Fruit fly (Drosophila melanogaster) whole organism, wandering third instar larva: ENCODE results near the gene Gr10a.

Experiments used
- Abd-B ChIP-seq: fragments of >200 bp; optimal IDR thresholded peaks from 2 replicates; lab custom pipeline; 2017; ENCODE audit warnings: missing biosample characterization, missing genetic modification characterization
- CG9705 ChIP-seq: fragments of 200-800 bp; sonication (Bioruptor generic); optimal IDR thresholded peaks from 2 replicates; lab custom pipeline; 2018; ENCODE audit warnings: missing biosample characterization, mild to moderate bottlenecking, missing genetic modification characterization
- CrebA ChIP-seq: fragments of 200-800 bp; sonication (Bioruptor generic); optimal IDR thresholded peaks from 2 replicates; lab custom pipeline; 2016; ENCODE audit warnings: missing biosample characterization, mild to moderate bottlenecking, missing genetic modification characterization, borderline replicate concordance
- Dfd ChIP-seq: fragments of >200 bp; optimal IDR thresholded peaks from 2 replicates; lab custom pipeline; 2017; ENCODE audit warnings: missing biosample characterization, missing genetic modification characterization
- Dif ChIP-seq: fragments of 200-275, 200-300 bp; sonication (Bioruptor generic); optimal IDR thresholded peaks from 2 replicates; lab custom pipeline; 2018; ENCODE audit warnings: missing biosample characterization, missing genetic modification characterization; ENCODE audit not compliant: partially characterized antibody
- HLH106 ChIP-seq: fragments of 200-800 bp; optimal IDR thresholded peaks from 3 replicates; lab custom pipeline; 2019; ENCODE audit warnings: missing biosample characterization, mild to moderate bottlenecking, missing genetic modification characterization, moderate library complexity
- Hnf4 ChIP-seq: fragments of 200-800 bp; sonication (Bioruptor generic); optimal IDR thresholded peaks from 2 replicates; lab custom pipeline; 2016; ENCODE audit warnings: missing biosample characterization, mild to moderate bottlenecking, missing genetic modification characterization
- Hr78 ChIP-seq: fragments of >200 bp; optimal IDR thresholded peaks from 2 replicates; lab custom pipeline; 2017; ENCODE audit warnings: missing biosample characterization, missing genetic modification characterization
- Hr83 ChIP-seq: fragments of 200-300 bp; sonication (Bioruptor generic); optimal IDR thresholded peaks from 2 replicates; lab custom pipeline; 2016; ENCODE audit warnings: missing biosample characterization, mild to moderate bottlenecking, missing genetic modification characterization, moderate library complexity; ENCODE audit not compliant: poor library complexity, severe bottlenecking
- Jra ChIP-seq: sonication (Bioruptor generic); optimal IDR thresholded peaks from 2 replicates; lab custom pipeline; 2016; ENCODE audit warnings: missing biosample characterization, missing genetic modification characterization
- Myc ChIP-seq: fragments of >200 bp; optimal IDR thresholded peaks from 2 replicates; lab custom pipeline; 2017
- N ChIP-seq: fragments of >200 bp; optimal IDR thresholded peaks from 2 replicates; lab custom pipeline; 2018; ENCODE audit warnings: missing biosample characterization, missing external identifiers, missing genetic modification characterization
- OdsH ChIP-seq: fragments of 200-800 bp; sonication (Bioruptor generic); optimal IDR thresholded peaks from 2 replicates; lab custom pipeline; 2016; ENCODE audit warnings: missing biosample characterization, mild to moderate bottlenecking, missing genetic modification characterization
- Rel ChIP-seq, 2 experiments: fragments of 200-800 bp; sonication (Bioruptor generic) in 1 of 2; optimal IDR thresholded peaks; 2 replicates in 1 of 2; 3 replicates in 1 of 2; lab custom pipeline; 2016 to 2019; ENCODE audit warnings: mild to moderate bottlenecking in 2 of 2, missing biosample characterization in 2 of 2, missing genetic modification characterization in 2 of 2, moderate library complexity in 1 of 2
- Sp1 ChIP-seq: fragments of 200-800 bp; sonication (Bioruptor generic); optimal IDR thresholded peaks from 3 replicates; lab custom pipeline; 2019; ENCODE audit warnings: missing biosample characterization, mild to moderate bottlenecking, missing genetic modification characterization, moderate library complexity
- Vsx2 ChIP-seq: fragments of 200-300, 225-300 bp; sonication (Bioruptor generic); optimal IDR thresholded peaks from 2 replicates; lab custom pipeline; 2018; ENCODE audit warnings: missing biosample characterization, missing genetic modification characterization; ENCODE audit not compliant: partially characterized antibody
- br ChIP-seq: fragments of 200-800 bp; sonication (Bioruptor generic); optimal IDR thresholded peaks from 2 replicates; lab custom pipeline; 2016; ENCODE audit warnings: missing biosample characterization, missing genetic modification characterization
- brk ChIP-seq: fragments of 200-800 bp; sonication (Bioruptor generic); optimal IDR thresholded peaks from 2 replicates; lab custom pipeline; 2016; ENCODE audit warnings: missing biosample characterization, mild to moderate bottlenecking, missing genetic modification characterization
- dl ChIP-seq, 2 experiments: fragments of 175-275, 200-275 bp in 1 of 2; fragments of 200-275 bp in 1 of 2; sonication (Bioruptor generic); optimal IDR thresholded peaks; lab custom pipeline; 2018; ENCODE audit warnings: mild to moderate bottlenecking in 2 of 2, missing biosample characterization in 2 of 2, missing genetic modification characterization in 2 of 2, moderate library complexity in 2 of 2; ENCODE audit not compliant: partially characterized antibody in 2 of 2, insufficient read depth in 1 of 2
- dmrt93B ChIP-seq: fragments of 200-800 bp; sonication (Bioruptor generic); optimal IDR thresholded peaks from 2 replicates; lab custom pipeline; 2018; ENCODE audit warnings: missing biosample characterization, mild to moderate bottlenecking, missing genetic modification characterization
- dsf ChIP-seq: sonication (Bioruptor generic); optimal IDR thresholded peaks from 2 replicates; lab custom pipeline; 2016; ENCODE audit warnings: missing biosample characterization, missing genetic modification characterization, borderline replicate concordance
- ey ChIP-seq: fragments of 200-800 bp; sonication (Bioruptor generic); optimal IDR thresholded peaks from 2 replicates; lab custom pipeline; 2016; ENCODE audit warnings: missing biosample characterization, missing genetic modification characterization
- foxo ChIP-seq, 2 experiments: fragments of 200-800 bp; sonication (Bioruptor generic); optimal IDR thresholded peaks; 2 replicates in 1 of 2; 3 replicates in 1 of 2; lab custom pipeline; 2016 to 2017; ENCODE audit warnings: missing biosample characterization in 2 of 2, missing genetic modification characterization in 2 of 2
- fru ChIP-seq: fragments of 200-800 bp; sonication (Bioruptor generic); optimal IDR thresholded peaks from 3 replicates; lab custom pipeline; 2016; ENCODE audit warnings: missing biosample characterization, mild to moderate bottlenecking, missing genetic modification characterization
- h ChIP-seq: fragments of 200-800 bp; sonication (Bioruptor generic); optimal IDR thresholded peaks from 3 replicates; lab custom pipeline; 2016; ENCODE audit warnings: missing biosample characterization, mild to moderate bottlenecking, missing genetic modification characterization
- jim ChIP-seq: fragments of 175-275, 200-325 bp; sonication (Bioruptor generic); optimal IDR thresholded peaks from 2 replicates; lab custom pipeline; 2016; ENCODE audit warnings: missing biosample characterization, mild to moderate bottlenecking, missing genetic modification characterization
- lola ChIP-seq: fragments of >200 bp; optimal IDR thresholded peaks from 2 replicates; lab custom pipeline; 2017; ENCODE audit warnings: missing biosample characterization, missing genetic modification characterization
- pan ChIP-seq: fragments of >200 bp; optimal IDR thresholded peaks from 2 replicates; lab custom pipeline; 2017
- psq ChIP-seq: fragments of 200-800 bp; sonication (Bioruptor generic); optimal IDR thresholded peaks from 3 replicates; lab custom pipeline; 2017; ENCODE audit warnings: missing biosample characterization, mild to moderate bottlenecking, missing genetic modification characterization, moderate library complexity
- rgr ChIP-seq: fragments of 200-800 bp; sonication (Bioruptor generic); optimal IDR thresholded peaks from 3 replicates; lab custom pipeline; 2016; ENCODE audit warnings: missing biosample characterization, mild to moderate bottlenecking, missing genetic modification characterization
- sage ChIP-seq: fragments of 200-800 bp; sonication (Bioruptor generic); optimal IDR thresholded peaks from 2 replicates; lab custom pipeline; 2016; ENCODE audit warnings: missing biosample characterization, mild to moderate bottlenecking, missing genetic modification characterization
- tai ChIP-seq: sonication (Bioruptor generic); optimal IDR thresholded peaks from 2 replicates; lab custom pipeline; 2016; ENCODE audit warnings: missing biosample characterization, missing genetic modification characterization
- usp ChIP-seq: fragments of >200 bp; optimal IDR thresholded peaks from 2 replicates; lab custom pipeline; 2017; ENCODE audit warnings: missing biosample characterization, missing genetic modification characterization
- woc ChIP-seq: sonication (Bioruptor generic); optimal IDR thresholded peaks from 2 replicates; lab custom pipeline; 2016; ENCODE audit warnings: missing biosample characterization, mild to moderate bottlenecking, missing genetic modification characterization

Gr10a gene

dm6 chrX:11452846-11453391 lies 35.7 kb upstream of the Gr10a start (continued):
- no peak for TF ChIP-seq jim (GFP tag; lab: Kevin White, UChicago)
- TF ChIP-seq CrebA: no peak

dm6 chrX:11451630-11452029 lies 34.4 kb upstream of the Gr10a start:
- TF ChIP-seq Abd-B (GFP tag; lab: Kevin White, UChicago) (no peak), Myc (no peak), dsf (no peak), rgr (GFP tag; lab: Kevin White, UChicago) (no peak), Hr78 (GFP tag; lab: Kevin White, UChicago) (no peak), fru (GFP tag; lab: Kevin White, UChicago) (no peak), CrebA (no peak), HLH106 (no peak), OdsH (GFP tag; lab: Kevin White, UChicago) (no peak), Vsx2 (GFP tag; lab: Kevin White, UChicago) (no peak), h (GFP tag; lab: Kevin White, UChicago) (no peak), Hr83 (no peak), Sp1 (no peak), Hnf4 (GFP tag; lab: Kevin White, UChicago) (no peak), sage (GFP tag; lab: Kevin White, UChicago) (no peak)

- TF ChIP-seq CG9705 (GFP tag; lab: Kevin White, UChicago) (no peak), ey (GFP tag; lab: Kevin White, UChicago) (peak; percentile 32), Jra (GFP tag; lab: Kevin White, UChicago) (no peak), N (GFP tag; lab: Kevin White, UChicago) (no peak), foxo (GFP tag; optimal IDR thresholded peaks at IDR 0.05; lab: Kevin White, UChicago) (peak in 1 of 2 experiments; percentile 47), dl (GFP tag; optimal IDR thresholded peaks at IDR 0.05; lab: Kevin White, UChicago; ENCODE audit: insufficient read depth in 1 of 2, partially characterized antibody in 2 of 2) (no peak), Dfd (GFP tag; lab: Kevin White, UChicago) (no peak), Myc (no peak), Dif (GFP tag; lab: Kevin White, UChicago) (no peak), HLH106 (peak; percentile 29), tai (no peak), lola (GFP tag; lab: Kevin White, UChicago) (no peak), Hr83 (no peak), woc (GFP tag; lab: Kevin White, UChicago) (no peak), Rel (GFP tag; optimal IDR thresholded peaks at IDR 0.05; lab: Kevin White, UChicago) (no peak), Rel (tag; optimal IDR thresholded peaks at IDR 0.05; lab: Kevin White, UChicago) (no peak), CrebA (no peak), dsf (no peak), fru (GFP tag; lab: Kevin White, UChicago) (peak; percentile 11), jim (GFP tag; lab: Kevin White, UChicago) (no peak), Vsx2 (GFP tag; lab: Kevin White, UChicago) (no peak), dmrt93B (peak; percentile 4), br (peak; percentile 26), usp (GFP tag; lab: Kevin White, UChicago) (no peak), OdsH (GFP tag; lab: Kevin White, UChicago) (peak; percentile 8), Hnf4 (GFP tag; lab: Kevin White, UChicago) (peak; percentile 61), h (GFP tag; lab: Kevin White, UChicago) (peak; percentile 65), psq (no peak), pan (lab: Kevin White, UChicago) (no peak), Sp1 (no peak), rgr (GFP tag; lab: Kevin White, UChicago) (peak; percentile 49)
Measured at dm6 chrX:11451027-11451572, 33.9 kb upstream of the Gr10a start.

dm6 chrX:11450406-11450805 lies 33.2 kb upstream of the Gr10a start:
- TF ChIP-seq br (no peak), OdsH (GFP tag; lab: Kevin White, UChicago) (no peak), dmrt93B (no peak), HLH106 (no peak), sage (GFP tag; lab: Kevin White, UChicago) (no peak), Hnf4 (GFP tag; lab: Kevin White, UChicago) (no peak), Abd-B (GFP tag; lab: Kevin White, UChicago) (no peak), CrebA (no peak), ey (GFP tag; lab: Kevin White, UChicago) (no peak), N (GFP tag; lab: Kevin White, UChicago) (no peak), Myc (no peak), Jra (GFP tag; lab: Kevin White, UChicago) (no peak), brk (no peak)
